Fruit fly (Drosophila melanogaster): ENCODE results near the gene CG42795.

The CG42795 gene

dm6 chr3R:10213430-10213829 lies 12.1 kb upstream of the CG42795 start (continued):
- TF ChIP-seq Hr38 (GFP tag; optimal IDR thresholded peaks at IDR 0.05), result no peak
- peak; percentile 64 for TF ChIP-seq Met (GFP tag; optimal IDR thresholded peaks at IDR 0.05)
- peak; percentile 81 for TF ChIP-seq CG6276 (GFP tag; optimal IDR thresholded peaks at IDR 0.05)
- peak; percentile 86 for TF ChIP-seq CG11294 (GFP tag; IDR thresholded peaks at IDR 0.05)
- TF ChIP-seq CG8632 (GFP tag; optimal IDR thresholded peaks at IDR 0.05), result peak; percentile 89
- TF ChIP-seq CG32006 (GFP tag; optimal IDR thresholded peaks at IDR 0.05), result peak; percentile 91
- TF ChIP-seq dsx (GFP tag; optimal IDR thresholded peaks at IDR 0.05; ENCODE audit: poor library complexity, severe bottlenecking), result peak; percentile 91
- peak; percentile 94 for TF ChIP-seq Eip78C (GFP tag)

dm6 chr3R:10217998-10218397 lies 7.5 kb upstream of the CG42795 start:
- TF ChIP-seq acj6 (GFP tag; optimal IDR thresholded peaks at IDR 0.05), result no peak
- no peak for TF ChIP-seq fkh (GFP tag; optimal IDR thresholded peaks at IDR 0.05)
- no peak for TF ChIP-seq dac (GFP tag; optimal IDR thresholded peaks at IDR 0.05)
- TF ChIP-seq dsx (GFP tag; optimal IDR thresholded peaks at IDR 0.05; ENCODE audit: poor library complexity, severe bottlenecking), result no peak

- TF ChIP-seq CG10631 (GFP tag; optimal IDR thresholded peaks at IDR 0.05), result no peak
- no peak for TF ChIP-seq Eip93F (GFP tag; optimal IDR thresholded peaks at IDR 0.05)
- TF ChIP-seq CG16779 (tag; optimal IDR thresholded peaks at IDR 0.05), result no peak
- no peak for TF ChIP-seq Gug (GFP tag; IDR thresholded peaks at IDR 0.05)
- no peak for TF ChIP-seq fkh (GFP tag; optimal IDR thresholded peaks at IDR 0.05)
- no peak for TF ChIP-seq eg (GFP tag; IDR thresholded peaks at IDR 0.05)
- TF ChIP-seq lz (GFP tag; optimal IDR thresholded peaks at IDR 0.05), result no peak
- no peak for TF ChIP-seq Smox (GFP tag; optimal IDR thresholded peaks at IDR 0.05)
- no peak for TF ChIP-seq esn (GFP tag; optimal IDR thresholded peaks at IDR 0.05)
Observed at dm6 chr3R:10222416-10222815, 3.1 kb upstream of the CG42795 start, which contains the start of gene CG12420. Gene CG12420 (plus strand): TSS chr3R:10222698.

- TF ChIP-seq net (GFP tag; optimal IDR thresholded peaks at IDR 0.05) (no peak), achi (GFP tag; optimal IDR thresholded peaks at IDR 0.05) (peak; percentile 54), topi (GFP tag; optimal IDR thresholded peaks at IDR 0.05) (no peak), Sox15 (GFP tag; optimal IDR thresholded peaks at IDR 0.05) (no peak), CG8632 (GFP tag; optimal IDR thresholded peaks at IDR 0.05) (no peak), Met (GFP tag; optimal IDR thresholded peaks at IDR 0.05) (no peak)
Observed at dm6 chr3R:10224594-10224993, 896 bp upstream of the CG42795 start, which contains the start of the genes CG12817 and CG34107. Gene CG12817 (minus strand): TSS chr3R:10224725. Gene CG34107 (plus strand): TSS chr3R:10224909.

- TF ChIP-seq CG8319 (GFP tag; optimal IDR thresholded peaks at IDR 0.05), result no peak
- TF ChIP-seq Eip78C (GFP tag), result no peak
- TF ChIP-seq fkh (GFP tag; optimal IDR thresholded peaks at IDR 0.05), result no peak
- no peak for TF ChIP-seq CG8632 (GFP tag; optimal IDR thresholded peaks at IDR 0.05)
- TF ChIP-seq esn (GFP tag; optimal IDR thresholded peaks at IDR 0.05), result no peak
- no peak for TF ChIP-seq lz (GFP tag; optimal IDR thresholded peaks at IDR 0.05)
- TF ChIP-seq CG8119 (GFP tag; IDR thresholded peaks at IDR 0.05), result no peak
- TF ChIP-seq CG6792 (GFP tag; optimal IDR thresholded peaks at IDR 0.05), result no peak
- TF ChIP-seq achi (GFP tag; optimal IDR thresholded peaks at IDR 0.05), result peak; percentile 60
- no peak for TF ChIP-seq Hr39 (GFP tag; optimal IDR thresholded peaks at IDR 0.05)
- no peak for TF ChIP-seq fd85E (GFP tag; optimal IDR thresholded peaks at IDR 0.05)
- TF ChIP-seq svp (GFP tag), result peak; percentile 20
- TF ChIP-seq vri (GFP tag; optimal IDR thresholded peaks at IDR 0.05), result no peak
- TF ChIP-seq cyc (GFP tag; optimal IDR thresholded peaks at IDR 0.05), result no peak
- TF ChIP-seq Ets21C (GFP tag; optimal IDR thresholded peaks at IDR 0.05), result no peak
- TF ChIP-seq CG11902 (GFP tag; optimal IDR thresholded peaks at IDR 0.05), result no peak
- no peak for TF ChIP-seq ss (GFP tag; optimal IDR thresholded peaks at IDR 0.05)
Observed at dm6 chr3R:10226132-10227023, 888 bp downstream of the CG42795 start.

Measured in whole organism, prepupa.